Fruit fly (Drosophila melanogaster) S2 (cell line): ENCODE measurements around the gene CG5326.

Experiments used
- CG8478 ChIP-seq: fragments of >200 bp; optimal IDR thresholded peaks from 2 replicates; lab custom pipeline; 2018
- CTCF ChIP-seq, 2 experiments: fragments of >200 bp; optimal IDR thresholded peaks; 2 replicates each; lab custom pipeline; 2018

- peak in 1 of 2 experiments; percentile 26 for TF ChIP-seq CTCF (optimal IDR thresholded peaks at IDR 0.05; lab: Kevin White, UChicago)
- no peak for TF ChIP-seq CG8478
These were observed 43.3 kb upstream of the CG5326 start, which contains the start of gene Dph5 for dm6 chr3R:22582981-22583380.
